Worm (Caenorhabditis elegans): ENCODE data around the gene grl-15.
A peak's percentile ranks its signal among the peaks of the same experiment; 100 is the strongest.

Gene grl-15

ce11 chrIII:12273598-12274090, 37.8 kb upstream of the grl-15 start, which contains the start of the genes Y75B8A.24 and Y75B8A.25 (continued):
- no peak for TF ChIP-seq zfp-3 (GFP tag; conservative IDR thresholded peaks at IDR 0.05)
- peak; percentile 98 for TF ChIP-seq mes-2 (tag; optimal IDR thresholded peaks at IDR 0.05; ENCODE audit: poor library complexity, severe bottlenecking)
- peak in 1 of 2 experiments; percentile 20; a peak in 1 of 4 replicates for TF ChIP-seq madf-5 (GFP tag; IDR thresholded peaks at IDR 0.05)
- TF ChIP-seq egl-43 (GFP tag; IDR thresholded peaks at IDR 0.05), result no peak
- no peak for TF ChIP-seq zfp-2 (tag; optimal IDR thresholded peaks at IDR 0.05)
- peak; percentile 68 for TF ChIP-seq dmd-6 (GFP tag; IDR thresholded peaks at IDR 0.05)
- peak in 1 of 2 experiments; percentile 82 for TF ChIP-seq lsy-2 (tag; optimal IDR thresholded peaks at IDR 0.05)
- TF ChIP-seq Y75B8A.6 (GFP tag; IDR thresholded peaks at IDR 0.05), result no peak
- TF ChIP-seq nhr-48 (tag; optimal IDR thresholded peaks at IDR 0.05), result no peak
- TF ChIP-seq F49E8.2 (tag; optimal IDR thresholded peaks at IDR 0.05; ENCODE audit: borderline replicate concordance), result peak; percentile 40
- TF ChIP-seq daf-19 (GFP tag; conservative IDR thresholded peaks at IDR 0.05), result no peak
- no peak for TF ChIP-seq Y5F2A.4 (GFP tag; optimal IDR thresholded peaks at IDR 0.05)
- TF ChIP-seq nhr-25 (tag; optimal IDR thresholded peaks at IDR 0.05; ENCODE audit: borderline replicate concordance, insufficient read depth), result no peak
- no peak for TF ChIP-seq spr-3 (GFP tag; optimal IDR thresholded peaks at IDR 0.05)
- no peak for TF ChIP-seq D1046.2 (GFP tag; IDR thresholded peaks at IDR 0.05)
- no peak for TF ChIP-seq nhr-76 (tag; optimal IDR thresholded peaks at IDR 0.05)
- no peak for TF ChIP-seq zag-1 (tag; optimal IDR thresholded peaks at IDR 0.05)
- peak; percentile 44 for TF ChIP-seq dve-1 (tag; optimal IDR thresholded peaks at IDR 0.05; ENCODE audit: insufficient read depth)
- no peak for TF ChIP-seq T20F7.1 (GFP tag; optimal IDR thresholded peaks at IDR 0.05)
- TF ChIP-seq hlh-11 (tag; optimal IDR thresholded peaks at IDR 0.05), result peak; percentile 41
- TF ChIP-seq T26A8.4 (GFP tag; IDR thresholded peaks at IDR 0.05), result 0 out of 2 replicates have a peak, but pooled peaks have one; percentile 28
- no peak for TF ChIP-seq lin-15B (tag; optimal IDR thresholded peaks at IDR 0.05)
- no peak for TF ChIP-seq aly-2 (tag; optimal IDR thresholded peaks at IDR 0.05)
- peak; percentile 29; the same call in 1 of the 2 replicates for TF ChIP-seq pha-4 (GFP tag; IDR thresholded peaks at IDR 0.05)
- no peak for TF ChIP-seq pha-4 (tag; optimal IDR thresholded peaks at IDR 0.05)
- TF ChIP-seq hif-1 (tag; optimal IDR thresholded peaks at IDR 0.05), result peak in 1 of 2 experiments; percentile 79
- peak; percentile 15 for TF ChIP-seq lin-13 (GFP tag; optimal IDR thresholded peaks at IDR 0.05)
- TF ChIP-seq ces-1 (GFP tag; optimal IDR thresholded peaks at IDR 0.05), result no peak
- no peak for TF ChIP-seq nhr-41 (GFP tag; IDR thresholded peaks at IDR 0.05)
- no peak for TF ChIP-seq ztf-7 (tag; optimal IDR thresholded peaks at IDR 0.05)
- no peak for TF ChIP-seq daf-16 (GFP tag; optimal IDR thresholded peaks at IDR 0.05)
- peak; percentile 27 for TF ChIP-seq daf-16 (tag; optimal IDR thresholded peaks at IDR 0.05)
- TF ChIP-seq aha-1 (tag), result no peak
- TF ChIP-seq egl-27 (tag; optimal IDR thresholded peaks at IDR 0.05), result no peak
- TF ChIP-seq ceh-32 (tag; optimal IDR thresholded peaks at IDR 0.05; ENCODE audit: poor library complexity), result no peak
- TF ChIP-seq ctbp-1 (GFP tag; IDR thresholded peaks at IDR 0.05), result no peak
- TF ChIP-seq nhr-42 (GFP tag; IDR thresholded peaks at IDR 0.05), result no peak
- TF ChIP-seq ceh-20 (GFP tag; IDR thresholded peaks at IDR 0.05), result peak; percentile 68; the same call in 1 of the 2 replicates
- TF ChIP-seq gei-8 (GFP tag; optimal IDR thresholded peaks at IDR 0.05), result no peak
- 0 out of 2 replicates have a peak, but pooled peaks have one; percentile 59 for TF ChIP-seq arid-1 (GFP tag; conservative IDR thresholded peaks at IDR 0.05)
- no peak for TF ChIP-seq nhr-11 (tag; optimal IDR thresholded peaks at IDR 0.05)
- no peak for TF ChIP-seq nhr-10 (tag; optimal IDR thresholded peaks at IDR 0.05)
- no peak for TF ChIP-seq ceh-62 (tag; optimal IDR thresholded peaks at IDR 0.05)
- TF ChIP-seq lin-1 (GFP tag; IDR thresholded peaks at IDR 0.05), result no peak
- TF ChIP-seq mdl-1 (tag; optimal IDR thresholded peaks at IDR 0.05), result no peak
- TF ChIP-seq lin-39 (tag; optimal IDR thresholded peaks at IDR 0.05), result no peak
- no peak for TF ChIP-seq snpc-1.2 (GFP tag; IDR thresholded peaks at IDR 0.05)
- TF ChIP-seq nhr-6 (tag; optimal IDR thresholded peaks at IDR 0.05), result no peak
- no peak for TF ChIP-seq ceh-28 (tag; optimal IDR thresholded peaks at IDR 0.05)
- TF ChIP-seq nhr-102 (tag; optimal IDR thresholded peaks at IDR 0.05), result peak; percentile 38
- no peak for TF ChIP-seq jun-1 (tag; optimal IDR thresholded peaks at IDR 0.05)

Measured in whole organism, L4 larva.